Fruit fly (Drosophila melanogaster): ENCODE measurements around the gene CG5435.

dm6 chr2L:12469235-12469634 is 38.5 kb upstream of the CG5435 start:
- no peak for TF ChIP-seq rn (GFP tag; IDR thresholded peaks at IDR 0.05)
- TF ChIP-seq EcR (GFP tag; optimal IDR thresholded peaks at IDR 0.05) = no peak
- TF ChIP-seq Pif1B (GFP tag; optimal IDR thresholded peaks at IDR 0.05) = no peak
- TF ChIP-seq D1 (tag; optimal IDR thresholded peaks at IDR 0.05) = no peak
- TF ChIP-seq CG12605 (GFP tag; IDR thresholded peaks at IDR 0.05) = no peak
- TF ChIP-seq CG34367 (tag; optimal IDR thresholded peaks at IDR 0.05) = no peak
- no peak for TF ChIP-seq fd96Ca (GFP tag; IDR thresholded peaks at IDR 0.05)
- TF ChIP-seq gl (tag; optimal IDR thresholded peaks at IDR 0.05) = no peak
- no peak for TF ChIP-seq CG4496 (GFP tag; IDR thresholded peaks at IDR 0.05)
- TF ChIP-seq CG13204 (GFP tag; optimal IDR thresholded peaks at IDR 0.05) = no peak
- no peak for TF ChIP-seq CG8159 (tag; optimal IDR thresholded peaks at IDR 0.05)
- no peak for TF ChIP-seq Pif1A (GFP tag; optimal IDR thresholded peaks at IDR 0.05)
